Worm (Caenorhabditis elegans) whole organism, L1 larva: ENCODE data around the gene T08B6.4.

ENCODE experiments used
- C16A3.4 ChIP-seq: fragments of 150-350 bp; optimal IDR thresholded peaks from 2 replicates; lab custom pipeline; 2014; ENCODE audit warnings: missing biosample characterization, missing genetic modification characterization
- F16B12.6 ChIP-seq: fragments of 150-350 bp; optimal IDR thresholded peaks from 2 replicates; lab custom pipeline; 2014; ENCODE audit warnings: missing biosample characterization, missing genetic modification characterization
- Y116A8C.19 ChIP-seq: sonication (generic microtip); optimal IDR thresholded peaks from 2 replicates; lab custom pipeline; 2016; ENCODE audit warnings: missing compliant biosample characterization, missing genetic modification characterization, borderline replicate concordance
- alr-1 ChIP-seq: fragments of 200-800 bp; sonication (Bioruptor generic); optimal IDR thresholded peaks from 2 replicates; lab custom pipeline; 2018; ENCODE audit warnings: borderline replicate concordance, mild to moderate bottlenecking, missing genetic modification characterization, missing compliant biosample characterization
- ama-1 ChIP-seq: fragments of 150-350 bp; optimal IDR thresholded peaks from 2 replicates; lab custom pipeline; 2014
- blmp-1 ChIP-seq: fragments of 150-350 bp; optimal IDR thresholded peaks from 2 replicates; lab custom pipeline; 2014; ENCODE audit warnings: missing biosample characterization, missing genetic modification characterization
- ceh-8 ChIP-seq: fragments of 200-800 bp; sonication (Bioruptor generic); optimal IDR thresholded peaks from 2 replicates; lab custom pipeline; 2018; ENCODE audit warnings: mild to moderate bottlenecking, missing genetic modification characterization, moderate library complexity, missing compliant biosample characterization
- ceh-88 ChIP-seq: fragments of 200-800 bp; sonication (Bioruptor generic); IDR thresholded peaks from 2 replicates; pipeline ENCODE4 v1.3.6; 2022; ENCODE audit warnings: missing genetic modification characterization, missing compliant biosample characterization
- dsc-1 ChIP-seq: sonication (generic microtip); optimal IDR thresholded peaks from 2 replicates; lab custom pipeline; 2016; ENCODE audit warnings: mild to moderate bottlenecking, missing genetic modification characterization, missing compliant biosample characterization
- efl-3 ChIP-seq: fragments of 200-800 bp; sonication (Bioruptor generic); optimal IDR thresholded peaks from 2 replicates; lab custom pipeline; 2018; ENCODE audit warnings: mild to moderate bottlenecking, missing genetic modification characterization, missing compliant biosample characterization
- egl-27 ChIP-seq, 2 experiments: fragments of 150-350 bp in 1 of 2; sonication (generic microtip); optimal IDR thresholded peaks; 3 replicates each; lab custom pipeline; 2017 to 2018; ENCODE audit warnings: missing biosample characterization in 2 of 2, missing genetic modification characterization in 2 of 2, missing genetic modification reagents in 2 of 2
- fkh-8 ChIP-seq: sonication (generic microtip); optimal IDR thresholded peaks from 2 replicates; lab custom pipeline; 2016; ENCODE audit warnings: mild to moderate bottlenecking, missing genetic modification characterization, missing compliant biosample characterization
- fos-1 ChIP-seq: fragments of 150-350 bp; optimal IDR thresholded peaks from 2 replicates; lab custom pipeline; 2014; ENCODE audit warnings: missing biosample characterization, missing genetic modification characterization
- hlh-17 ChIP-seq: fragments of 200-800 bp; sonication (Bioruptor generic); optimal IDR thresholded peaks from 2 replicates; lab custom pipeline; 2018; ENCODE audit warnings: missing genetic modification characterization, mild to moderate bottlenecking, missing compliant biosample characterization, moderate library complexity, borderline replicate concordance
- hpl-2 ChIP-seq: fragments of 150-350 bp; optimal IDR thresholded peaks from 2 replicates; lab custom pipeline; 2014; ENCODE audit warnings: missing biosample characterization, missing genetic modification reagents, missing genetic modification characterization
- isw-1 ChIP-seq: fragments of 200-800 bp; sonication (Bioruptor generic); IDR thresholded peaks from 2 replicates; pipeline ENCODE4 v1.3.6; 2022; ENCODE audit warnings: missing genetic modification characterization, missing compliant biosample characterization
- lin-35 ChIP-seq, 2 experiments: fragments of 150-350 bp; optimal IDR thresholded peaks; 2 replicates each; lab custom pipeline; 2014; ENCODE audit warnings: missing biosample characterization in 2 of 2, missing genetic modification characterization in 2 of 2, missing genetic modification reagents in 2 of 2
- mab-9 ChIP-seq: fragments of 200-800 bp; sonication (Bioruptor generic); IDR thresholded peaks from 2 replicates; pipeline ENCODE4 v1.3.6; 2022; ENCODE audit warnings: missing genetic modification reagents, missing genetic modification characterization, missing compliant biosample characterization
- mef-2 ChIP-seq: fragments of 150-350 bp; optimal IDR thresholded peaks from 2 replicates; lab custom pipeline; 2014; ENCODE audit warnings: missing biosample characterization, missing genetic modification characterization
- mep-1 ChIP-seq: fragments of 150-350 bp; optimal IDR thresholded peaks from 2 replicates; lab custom pipeline; 2014; ENCODE audit warnings: missing biosample characterization, missing genetic modification characterization
- nhr-11 ChIP-seq: fragments of 150-350 bp; optimal IDR thresholded peaks from 2 replicates; lab custom pipeline; 2014; ENCODE audit warnings: missing biosample characterization, missing genetic modification characterization
- nhr-19 ChIP-seq: fragments of 200-800 bp; sonication (Bioruptor generic); conservative IDR thresholded peaks from 2 replicates; pipeline ENCODE4 v1.3.6; 2022; ENCODE audit warnings: missing genetic modification characterization, missing compliant biosample characterization
- nhr-47 ChIP-seq: sonication (generic microtip); optimal IDR thresholded peaks from 2 replicates; lab custom pipeline; 2016; ENCODE audit warnings: mild to moderate bottlenecking, missing genetic modification characterization, moderate library complexity, missing compliant biosample characterization
- nhr-77 ChIP-seq: fragments of 150-350 bp; optimal IDR thresholded peaks from 2 replicates; lab custom pipeline; 2014; ENCODE audit warnings: missing biosample characterization, missing genetic modification characterization
- nhr-84 ChIP-seq: sonication (generic microtip); optimal IDR thresholded peaks from 2 replicates; lab custom pipeline; 2017; ENCODE audit warnings: missing biosample characterization, missing genetic modification characterization
- pax-3 ChIP-seq: fragments of 200-800 bp; sonication (Bioruptor generic); optimal IDR thresholded peaks from 2 replicates; lab custom pipeline; 2018; ENCODE audit warnings: mild to moderate bottlenecking, missing genetic modification characterization, moderate library complexity, missing compliant biosample characterization
- rnt-1 ChIP-seq: sonication (generic microtip); optimal IDR thresholded peaks from 2 replicates; lab custom pipeline; 2016; ENCODE audit warnings: mild to moderate bottlenecking, missing genetic modification characterization, moderate library complexity, missing compliant biosample characterization
- sox-4 ChIP-seq: sonication (generic microtip); optimal IDR thresholded peaks from 2 replicates; lab custom pipeline; 2016; ENCODE audit warnings: missing genetic modification characterization, missing compliant biosample characterization
- sup-37 ChIP-seq: fragments of 200-800 bp; sonication (Bioruptor generic); optimal IDR thresholded peaks from 2 replicates; lab custom pipeline; 2018; ENCODE audit warnings: mild to moderate bottlenecking, missing genetic modification characterization, missing compliant biosample characterization
- tbx-2 ChIP-seq: sonication (generic microtip); optimal IDR thresholded peaks from 2 replicates; lab custom pipeline; 2016; ENCODE audit warnings: missing genetic modification characterization, missing compliant biosample characterization
- unc-130 ChIP-seq: fragments of 150-350 bp; optimal IDR thresholded peaks from 2 replicates; lab custom pipeline; 2017; ENCODE audit warnings: missing biosample characterization, missing genetic modification characterization, inconsistent platforms
- unc-30 ChIP-seq: sonication (generic microtip); optimal IDR thresholded peaks from 2 replicates; lab custom pipeline; 2017; ENCODE audit warnings: missing biosample characterization, missing genetic modification characterization
- vab-15 ChIP-seq: sonication (generic microtip); optimal IDR thresholded peaks from 2 replicates; lab custom pipeline; 2017; ENCODE audit warnings: missing genotype, mild to moderate bottlenecking, missing genetic modification characterization, missing compliant biosample characterization
- zag-1 ChIP-seq: fragments of 150-350 bp; optimal IDR thresholded peaks from 2 replicates; lab custom pipeline; 2014; ENCODE audit warnings: missing biosample characterization, missing genetic modification characterization
- zip-4 ChIP-seq: fragments of 200-800 bp; sonication (Bioruptor generic); optimal IDR thresholded peaks from 2 replicates; lab custom pipeline; 2018; ENCODE audit warnings: mild to moderate bottlenecking, missing genetic modification characterization, moderate library complexity, missing compliant biosample characterization
- ztf-11 ChIP-seq, 2 experiments: sonication (generic microtip); optimal IDR thresholded peaks; 2 replicates each; lab custom pipeline; 2016 to 2017; ENCODE audit warnings: missing genetic modification characterization in 2 of 2, missing biosample characterization in 1 of 2, missing compliant biosample characterization in 1 of 2
- ztf-4 ChIP-seq: fragments of 150-350 bp; optimal IDR thresholded peaks from 2 replicates; lab custom pipeline; 2014; ENCODE audit warnings: missing biosample characterization, missing genetic modification characterization

The T08B6.4 gene

ce11 chrIV:4864524-4864923, 41.0 kb upstream of the T08B6.4 start:
- TF ChIP-seq nhr-11 (tag; lab: Kevin White, UChicago) (no peak), alr-1 (tag; lab: Kevin White, UChicago) (no peak), dsc-1 (tag; lab: Kevin White, UChicago) (no peak), nhr-47 (no peak), sup-37 (GFP tag; lab: Kevin White, UChicago) (no peak), mab-9 (GFP tag; lab: Robert Waterston, UW) (no peak), ama-1 (lab: Kevin White, UChicago) (no peak), fos-1 (tag; lab: Kevin White, UChicago) (no peak), egl-27 (tag; optimal IDR thresholded peaks at IDR 0.05; lab: Kevin White, UChicago) (no peak), efl-3 (GFP tag; lab: Kevin White, UChicago) (no peak), sox-4 (tag; lab: Kevin White, UChicago) (no peak), zip-4 (GFP tag; lab: Kevin White, UChicago) (no peak), Y116A8C.19 (tag; lab: Kevin White, UChicago) (no peak), tbx-2 (tag; lab: Kevin White, UChicago) (no peak), nhr-19 (GFP tag; lab: Robert Waterston, UW) (no peak), unc-130 (tag; lab: Kevin White, UChicago) (no peak), mep-1 (no peak)

- TF ChIP-seq unc-30 (tag; lab: Kevin White, UChicago), result no peak
- no peak for TF ChIP-seq sox-4 (tag; lab: Kevin White, UChicago)
- no peak for TF ChIP-seq C16A3.4 (tag; lab: Kevin White, UChicago)
- no peak for TF ChIP-seq mef-2 (tag; lab: Kevin White, UChicago)
- TF ChIP-seq rnt-1 (tag; lab: Kevin White, UChicago), result no peak
- no peak for TF ChIP-seq mep-1
- no peak for TF ChIP-seq ztf-4 (tag; lab: Kevin White, UChicago)
- TF ChIP-seq F16B12.6, result no peak
- TF ChIP-seq nhr-11 (tag; lab: Kevin White, UChicago), result no peak
- TF ChIP-seq blmp-1 (tag; lab: Kevin White, UChicago), result no peak
- no peak for TF ChIP-seq isw-1 (GFP tag; lab: Robert Waterston, UW)
- TF ChIP-seq nhr-19 (GFP tag; lab: Robert Waterston, UW), result no peak
- no peak for TF ChIP-seq hlh-17 (GFP tag; lab: Kevin White, UChicago)
- TF ChIP-seq vab-15 (tag; lab: Kevin White, UChicago), result no peak
- TF ChIP-seq, all 84 proteins: peak for 0
These were observed 38.9 kb upstream of the T08B6.4 start for ce11 chrIV:4866599-4866998.

ce11 chrIV:4867610-4868009, 37.9 kb upstream of the T08B6.4 start, which contains the start of gene str-172:
Gene str-172, minus strand, starts transcription at chrIV:4867710.
- TF ChIP-seq nhr-77 (tag; lab: Kevin White, UChicago) (no peak), lin-35 (GFP tag; optimal IDR thresholded peaks at IDR 0.05; lab: Kevin White, UChicago) (no peak), ceh-8 (no peak), pax-3 (tag; lab: Kevin White, UChicago) (no peak), egl-27 (tag; optimal IDR thresholded peaks at IDR 0.05; lab: Kevin White, UChicago) (no peak), ztf-4 (tag; lab: Kevin White, UChicago) (no peak), hpl-2 (GFP tag; lab: Kevin White, UChicago) (no peak), ceh-88 (GFP tag; lab: Robert Waterston, UW) (no peak), vab-15 (tag; lab: Kevin White, UChicago) (no peak), ztf-11 (tag; optimal IDR thresholded peaks at IDR 0.05; lab: Kevin White, UChicago) (no peak), tbx-2 (tag; lab: Kevin White, UChicago) (no peak), mab-9 (GFP tag; lab: Robert Waterston, UW) (no peak), sup-37 (GFP tag; lab: Kevin White, UChicago) (no peak), nhr-84 (tag; lab: Kevin White, UChicago) (no peak)
- TF ChIP-seq, all 84 proteins: peak for 0

- TF ChIP-seq nhr-11 (tag; lab: Kevin White, UChicago) (no peak), ama-1 (lab: Kevin White, UChicago) (no peak), dsc-1 (tag; lab: Kevin White, UChicago) (no peak), nhr-77 (tag; lab: Kevin White, UChicago) (no peak), zag-1 (tag; lab: Kevin White, UChicago) (no peak), fkh-8 (tag; lab: Kevin White, UChicago) (no peak), rnt-1 (tag; lab: Kevin White, UChicago) (no peak), C16A3.4 (tag; lab: Kevin White, UChicago) (no peak), hlh-17 (GFP tag; lab: Kevin White, UChicago) (no peak)
These were observed 34.9 kb upstream of the T08B6.4 start, which contains the start of gene str-175 for ce11 chrIV:4870546-4870945. Gene str-175, minus strand, starts transcription at chrIV:4870646.
